Worm (Caenorhabditis elegans) whole organism, L3 larva: Measurements from ENCODE around the gene Y71H2AR.2.

Experiments used
- ZK546.5 ChIP-seq: sonication (generic microtip); optimal IDR thresholded peaks from 2 replicates; lab custom pipeline; 2017; ENCODE audit warnings: missing biosample characterization, missing genetic modification characterization
- ama-1 ChIP-seq: fragments of 150-350 bp; optimal IDR thresholded peaks from 2 replicates; lab custom pipeline; 2018
- nhr-23 ChIP-seq: fragments of 150-350 bp; optimal IDR thresholded peaks from 2 replicates; lab custom pipeline; 2014; ENCODE audit warnings: missing biosample characterization, missing genetic modification reagents, missing genetic modification characterization
- nhr-237 ChIP-seq: fragments of 150-350 bp; optimal IDR thresholded peaks from 2 replicates; lab custom pipeline; 2014; ENCODE audit warnings: missing biosample characterization, missing genetic modification characterization
- nhr-76 ChIP-seq: fragments of 150-350 bp; sonication (generic microtip); optimal IDR thresholded peaks from 5 replicates; lab custom pipeline; 2014; ENCODE audit warnings: missing biosample characterization, missing genetic modification characterization
- pha-4 ChIP-seq: fragments of 150-350 bp; optimal IDR thresholded peaks from 2 replicates; lab custom pipeline; 2014; ENCODE audit warnings: missing biosample characterization, missing genetic modification reagents, missing genetic modification characterization
- pqm-1 ChIP-seq: fragments of 150-350 bp; optimal IDR thresholded peaks from 2 replicates; lab custom pipeline; 2017; ENCODE audit warnings: missing biosample characterization, missing genetic modification characterization, inconsistent platforms
- skn-1 ChIP-seq: fragments of 150-350 bp; optimal IDR thresholded peaks from 2 replicates; lab custom pipeline; 2014; ENCODE audit warnings: missing biosample characterization, missing genetic modification characterization
- tbx-2 ChIP-seq: sonication (generic microtip); optimal IDR thresholded peaks from 2 replicates; lab custom pipeline; 2016; ENCODE audit warnings: mild to moderate bottlenecking, missing genetic modification characterization, missing compliant biosample characterization
- unc-39 ChIP-seq: sonication (generic microtip); optimal IDR thresholded peaks from 4 replicates; lab custom pipeline; 2017; ENCODE audit warnings: missing biosample characterization, missing genetic modification characterization
- unc-62 ChIP-seq: fragments of 150-350 bp; sonication (generic microtip); optimal IDR thresholded peaks from 4 replicates; lab custom pipeline; 2014; ENCODE audit warnings: missing biosample characterization, missing genetic modification reagents, missing genetic modification characterization
- ztf-11 ChIP-seq: fragments of 150-350 bp; optimal IDR thresholded peaks from 2 replicates; lab custom pipeline; 2014; ENCODE audit warnings: missing biosample characterization, missing genetic modification characterization
- ztf-4 ChIP-seq: fragments of 150-350 bp; optimal IDR thresholded peaks from 2 replicates; lab custom pipeline; 2014; ENCODE audit warnings: missing biosample characterization, missing genetic modification characterization

DNA sequence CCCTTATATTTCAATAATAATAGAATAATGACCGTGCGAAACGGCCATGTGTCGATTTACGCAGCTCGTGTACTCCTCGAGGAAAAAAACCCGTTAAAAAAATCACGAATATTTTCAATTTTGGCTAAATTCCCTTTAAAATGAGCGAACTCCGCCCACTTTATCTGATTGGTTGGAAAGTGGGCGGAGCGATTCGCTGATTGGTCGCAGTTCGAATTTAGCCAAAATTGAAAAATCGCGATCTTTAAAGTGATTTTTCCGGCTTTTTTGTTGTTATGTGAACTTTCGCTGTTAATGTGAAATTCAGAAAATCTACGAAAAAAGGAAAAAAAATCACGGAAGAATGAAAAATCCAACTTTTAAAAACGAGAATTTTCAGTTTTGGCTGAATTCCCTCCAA, 22.9 kb downstream of the Y71H2AR.2 start:
- TF ChIP-seq nhr-23 (tag; lab: Kevin White, UChicago) (no peak), unc-39 (tag; lab: Kevin White, UChicago) (no peak), nhr-237 (tag; lab: Kevin White, UChicago) (no peak), skn-1 (tag; lab: Kevin White, UChicago) (no peak), pqm-1 (tag; lab: Kevin White, UChicago) (no peak), pha-4 (tag; lab: Kevin White, UChicago) (no peak), ZK546.5 (tag; lab: Kevin White, UChicago) (no peak), unc-62 (no peak), tbx-2 (no peak), ztf-11 (tag; lab: Kevin White, UChicago) (no peak), nhr-76 (tag; lab: Kevin White, UChicago) (no peak), ztf-4 (tag; lab: Kevin White, UChicago) (no peak), ama-1 (lab: Kevin White, UChicago) (no peak)
